Worm (Caenorhabditis elegans) whole organism, L3 larva: Measurements from ENCODE around the gene rom-2.

Experiments used
- R02D3.7 ChIP-seq: fragments of 150-350 bp; optimal IDR thresholded peaks from 2 replicates; lab custom pipeline; 2014; ENCODE audit warnings: missing biosample characterization, missing genetic modification characterization
- ZK546.5 ChIP-seq: sonication (generic microtip); optimal IDR thresholded peaks from 2 replicates; lab custom pipeline; 2017; ENCODE audit warnings: missing biosample characterization, missing genetic modification characterization
- ama-1 ChIP-seq: fragments of 150-350 bp; optimal IDR thresholded peaks from 2 replicates; lab custom pipeline; 2018
- ceh-16 ChIP-seq: sonication (generic microtip); optimal IDR thresholded peaks from 2 replicates; lab custom pipeline; 2017; ENCODE audit warnings: missing biosample characterization, missing genetic modification characterization
- ceh-28 ChIP-seq: fragments of 150-350 bp; optimal IDR thresholded peaks from 2 replicates; lab custom pipeline; 2014; ENCODE audit warnings: missing biosample characterization, missing genetic modification reagents, missing genetic modification characterization
- ceh-82 ChIP-seq: fragments of 150-350 bp; optimal IDR thresholded peaks from 2 replicates; lab custom pipeline; 2014; ENCODE audit warnings: missing biosample characterization, missing genetic modification characterization
- ceh-9 ChIP-seq: sonication (generic microtip); optimal IDR thresholded peaks from 2 replicates; lab custom pipeline; 2018; ENCODE audit warnings: missing biosample characterization, missing genetic modification characterization
- egl-27 ChIP-seq: sonication (generic microtip); optimal IDR thresholded peaks from 4 replicates; lab custom pipeline; 2017; ENCODE audit warnings: missing biosample characterization, missing genetic modification reagents, missing genetic modification characterization
- elt-2 ChIP-seq: sonication (generic microtip); optimal IDR thresholded peaks from 2 replicates; lab custom pipeline; 2016; ENCODE audit warnings: missing genetic modification reagents, mild to moderate bottlenecking, missing genetic modification characterization, missing compliant biosample characterization
- eor-1 ChIP-seq, 2 experiments: fragments of 150-350 bp; optimal IDR thresholded peaks; 2 replicates each; lab custom pipeline; 2014 to 2018; ENCODE audit warnings: missing biosample characterization in 2 of 2, missing genetic modification characterization in 2 of 2
- fkh-10 ChIP-seq: sonication (generic microtip); optimal IDR thresholded peaks from 2 replicates; lab custom pipeline; 2017; ENCODE audit warnings: missing biosample characterization, missing genetic modification reagents, missing genetic modification characterization
- fkh-2 ChIP-seq: fragments of 150-350 bp; optimal IDR thresholded peaks from 2 replicates; lab custom pipeline; 2014; ENCODE audit warnings: missing biosample characterization, missing genetic modification reagents, missing genetic modification characterization
- fos-1 ChIP-seq: fragments of 150-350 bp; optimal IDR thresholded peaks from 2 replicates; lab custom pipeline; 2014; ENCODE audit warnings: missing biosample characterization, missing genetic modification characterization
- lin-15B ChIP-seq: fragments of 150-350 bp; optimal IDR thresholded peaks from 2 replicates; lab custom pipeline; 2014; ENCODE audit warnings: missing biosample characterization, missing genetic modification characterization
- lsy-12 ChIP-seq: sonication (generic microtip); optimal IDR thresholded peaks from 2 replicates; lab custom pipeline; 2016; ENCODE audit warnings: mild to moderate bottlenecking, missing genetic modification characterization, missing compliant biosample characterization
- mdl-1 ChIP-seq: fragments of 150-350 bp; optimal IDR thresholded peaks from 2 replicates; lab custom pipeline; 2014; ENCODE audit warnings: missing biosample characterization, missing genetic modification characterization
- mml-1 ChIP-seq: fragments of 150-350 bp; sonication (generic microtip); optimal IDR thresholded peaks from 3 replicates; lab custom pipeline; 2014; ENCODE audit warnings: missing biosample characterization, missing genetic modification characterization
- nfya-1 ChIP-seq: sonication (generic microtip); optimal IDR thresholded peaks from 2 replicates; lab custom pipeline; 2017; ENCODE audit warnings: missing genetic modification characterization, mild to moderate bottlenecking, missing compliant biosample characterization, antibody characterized with exemption, moderate library complexity; ENCODE audit not compliant: insufficient read depth
- nhr-12 ChIP-seq: fragments of 150-350 bp; optimal IDR thresholded peaks from 2 replicates; lab custom pipeline; 2014; ENCODE audit warnings: missing biosample characterization, missing genetic modification characterization
- nhr-23 ChIP-seq: fragments of 150-350 bp; optimal IDR thresholded peaks from 2 replicates; lab custom pipeline; 2014; ENCODE audit warnings: missing biosample characterization, missing genetic modification reagents, missing genetic modification characterization
- nhr-237 ChIP-seq: fragments of 150-350 bp; optimal IDR thresholded peaks from 2 replicates; lab custom pipeline; 2014; ENCODE audit warnings: missing biosample characterization, missing genetic modification characterization
- nhr-25 ChIP-seq: sonication (generic microtip); optimal IDR thresholded peaks from 2 replicates; lab custom pipeline; 2017; ENCODE audit warnings: missing biosample characterization, missing genetic modification characterization
- nhr-28 ChIP-seq: fragments of 150-350 bp; optimal IDR thresholded peaks from 2 replicates; lab custom pipeline; 2014; ENCODE audit warnings: missing biosample characterization, missing genetic modification characterization
- nhr-43 ChIP-seq: sonication (generic microtip); optimal IDR thresholded peaks from 2 replicates; lab custom pipeline; 2016; ENCODE audit warnings: mild to moderate bottlenecking, missing genetic modification characterization, missing compliant biosample characterization; ENCODE audit not compliant: poor library complexity, severe bottlenecking
- nhr-67 ChIP-seq: fragments of 150-350 bp; optimal IDR thresholded peaks from 2 replicates; lab custom pipeline; 2014; ENCODE audit warnings: missing biosample characterization, missing genetic modification characterization
- nhr-76 ChIP-seq: fragments of 150-350 bp; sonication (generic microtip); optimal IDR thresholded peaks from 5 replicates; lab custom pipeline; 2014; ENCODE audit warnings: missing biosample characterization, missing genetic modification characterization
- pha-4 ChIP-seq: fragments of 150-350 bp; optimal IDR thresholded peaks from 2 replicates; lab custom pipeline; 2014; ENCODE audit warnings: missing biosample characterization, missing genetic modification reagents, missing genetic modification characterization
- pqm-1 ChIP-seq: fragments of 150-350 bp; optimal IDR thresholded peaks from 2 replicates; lab custom pipeline; 2017; ENCODE audit warnings: missing biosample characterization, missing genetic modification characterization, inconsistent platforms
- snpc-4 ChIP-seq: fragments of 150-350 bp; optimal IDR thresholded peaks from 2 replicates; lab custom pipeline; 2014; ENCODE audit warnings: missing biosample characterization, missing genetic modification characterization
- tbx-2 ChIP-seq: sonication (generic microtip); optimal IDR thresholded peaks from 2 replicates; lab custom pipeline; 2016; ENCODE audit warnings: mild to moderate bottlenecking, missing genetic modification characterization, missing compliant biosample characterization
- zag-1 ChIP-seq: fragments of 150-350 bp; optimal IDR thresholded peaks from 2 replicates; lab custom pipeline; 2014; ENCODE audit warnings: missing biosample characterization, missing genetic modification characterization
- ztf-11 ChIP-seq: fragments of 150-350 bp; optimal IDR thresholded peaks from 2 replicates; lab custom pipeline; 2014; ENCODE audit warnings: missing biosample characterization, missing genetic modification characterization
- ztf-4 ChIP-seq: fragments of 150-350 bp; optimal IDR thresholded peaks from 2 replicates; lab custom pipeline; 2014; ENCODE audit warnings: missing biosample characterization, missing genetic modification characterization

rom-2 gene

DNA sequence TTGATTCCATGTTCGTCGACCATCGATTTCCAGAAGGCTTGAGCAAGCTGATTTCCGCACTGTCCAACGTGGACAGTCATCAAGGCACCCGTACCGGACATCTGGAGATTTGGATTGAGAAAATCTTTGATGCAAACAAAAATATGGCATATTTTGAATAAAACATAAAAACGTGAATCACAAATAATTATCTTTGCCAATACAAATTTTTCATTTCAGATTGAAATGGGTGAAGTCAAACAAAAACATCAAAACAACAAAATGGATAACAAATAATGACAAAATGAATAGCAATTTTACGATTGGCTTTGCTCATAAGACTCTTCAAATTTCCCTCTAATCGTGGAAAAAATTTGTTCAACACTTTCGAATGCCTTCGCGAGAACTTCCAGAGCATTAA is 33.6 kb upstream of the rom-2 start, which contains the start of gene tbg-1:
Gene tbg-1, minus strand, starts transcription at position 101 of the 400 bp plus-strand sequence.
- TF ChIP-seq pqm-1 (tag; lab: Kevin White, UChicago) (no peak), nhr-12 (tag; lab: Kevin White, UChicago) (no peak), mdl-1 (tag; lab: Kevin White, UChicago) (no peak), zag-1 (tag; lab: Kevin White, UChicago) (no peak), ceh-16 (tag; lab: Kevin White, UChicago) (no peak), eor-1 (tag; optimal IDR thresholded peaks at IDR 0.05; lab: Kevin White, UChicago) (no peak), R02D3.7 (tag; lab: Kevin White, UChicago) (no peak), nhr-67 (tag; lab: Kevin White, UChicago) (no peak), ama-1 (lab: Kevin White, UChicago) (no peak), ceh-28 (no peak), ztf-11 (tag; lab: Kevin White, UChicago) (no peak), ceh-9 (tag; lab: Kevin White, UChicago) (no peak), lin-15B (tag; lab: Kevin White, UChicago) (no peak), fos-1 (no peak), ceh-82 (tag; lab: Kevin White, UChicago) (no peak), snpc-4 (tag; lab: Kevin White, UChicago) (no peak)

- TF ChIP-seq ceh-82 (tag; lab: Kevin White, UChicago), result no peak
- no peak for TF ChIP-seq fkh-2 (tag; lab: Kevin White, UChicago)
- no peak for TF ChIP-seq nhr-43 (tag; lab: Kevin White, UChicago)
- no peak for TF ChIP-seq nhr-23 (tag; lab: Kevin White, UChicago)
- TF ChIP-seq pqm-1 (tag; lab: Kevin White, UChicago), result no peak
- TF ChIP-seq pha-4 (tag; lab: Kevin White, UChicago), result no peak
- TF ChIP-seq nhr-28, result no peak
- no peak for TF ChIP-seq snpc-4 (tag; lab: Kevin White, UChicago)
- no peak for TF ChIP-seq mml-1
- no peak for TF ChIP-seq fkh-10 (GFP tag; lab: Kevin White, UChicago)
- TF ChIP-seq ZK546.5 (tag; lab: Kevin White, UChicago), result no peak
- TF ChIP-seq zag-1 (tag; lab: Kevin White, UChicago), result no peak
- no peak for TF ChIP-seq eor-1 (tag; optimal IDR thresholded peaks at IDR 0.05; lab: Kevin White, UChicago)
- peak; percentile 56 for TF ChIP-seq ama-1 (lab: Kevin White, UChicago)
- TF ChIP-seq ztf-4, result peak; percentile 43
- TF ChIP-seq ztf-11 (tag; lab: Kevin White, UChicago), result no peak
- TF ChIP-seq nhr-237 (tag; lab: Kevin White, UChicago), result no peak
- no peak for TF ChIP-seq nhr-76 (tag; lab: Kevin White, UChicago)
- no peak for TF ChIP-seq lin-15B (tag; lab: Kevin White, UChicago)
- no peak for TF ChIP-seq nfya-1 (tag; lab: Kevin White, UChicago)
- TF ChIP-seq mdl-1 (tag; lab: Kevin White, UChicago), result no peak
- TF ChIP-seq nhr-67 (tag; lab: Kevin White, UChicago), result no peak
- TF ChIP-seq lsy-12 (tag; lab: Kevin White, UChicago), result peak; percentile 13
- no peak for TF ChIP-seq nhr-25
Observed at ce11 chrIII:9626602-9627001, 31.1 kb upstream of the rom-2 start.

DNA sequence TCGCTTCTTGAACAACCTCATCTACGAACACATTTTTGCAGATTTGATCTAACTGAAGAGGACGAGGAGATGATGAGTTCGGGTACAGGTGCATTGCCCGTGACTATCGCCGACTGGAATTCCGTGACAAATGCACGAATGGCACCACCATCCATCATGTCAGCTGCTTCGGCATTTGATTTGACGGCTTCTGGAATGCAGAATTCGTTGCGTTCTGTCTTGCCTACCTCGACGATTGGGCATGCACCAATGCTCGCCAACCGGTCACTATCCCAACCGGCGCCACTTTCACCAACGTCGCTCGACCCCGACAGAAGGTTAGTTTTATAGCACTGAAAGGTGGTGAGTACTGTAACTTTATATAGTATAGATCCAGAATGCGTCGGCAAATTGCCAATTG is 28.0 kb upstream of the rom-2 start:
- TF ChIP-seq pha-4 (tag; lab: Kevin White, UChicago) (no peak), nhr-67 (tag; lab: Kevin White, UChicago) (no peak), tbx-2 (no peak), nhr-76 (tag; lab: Kevin White, UChicago) (no peak), egl-27 (tag; lab: Kevin White, UChicago) (no peak), ceh-28 (no peak), pqm-1 (tag; lab: Kevin White, UChicago) (no peak), fkh-10 (GFP tag; lab: Kevin White, UChicago) (no peak), ztf-11 (tag; lab: Kevin White, UChicago) (no peak)

DNA sequence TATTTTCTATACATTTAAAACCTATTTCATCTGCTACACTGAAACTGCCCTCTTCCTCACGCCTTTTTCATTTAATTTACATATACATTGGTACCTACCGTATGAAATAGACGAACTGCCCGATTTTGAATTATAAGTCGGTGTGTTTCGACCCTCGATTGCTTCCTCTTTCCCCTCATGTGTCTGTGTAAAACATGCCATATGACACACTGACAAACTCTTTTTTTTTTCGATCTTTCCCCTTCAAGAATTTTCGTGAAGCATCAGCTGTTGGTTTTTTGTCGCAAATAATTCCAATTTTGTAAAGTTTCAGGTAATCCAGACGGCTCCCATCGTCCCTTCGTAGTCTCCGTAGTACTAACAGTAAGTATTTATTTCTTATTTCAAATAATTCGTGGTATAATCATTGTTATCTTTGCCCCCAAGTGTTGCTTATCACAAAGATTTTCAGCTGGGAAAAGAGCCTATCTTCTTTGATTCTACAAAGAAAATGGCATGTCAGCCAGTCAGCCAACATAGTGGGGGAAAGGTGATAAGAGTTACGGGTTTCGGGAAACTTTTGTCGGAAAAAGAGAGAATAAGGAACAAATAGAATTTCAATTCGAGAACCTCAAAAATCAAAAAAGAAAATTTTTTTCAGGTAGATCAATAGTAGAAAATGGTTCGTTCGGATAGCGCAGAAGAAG is 26.5 kb upstream of the rom-2 start:
- TF ChIP-seq egl-27 (tag; lab: Kevin White, UChicago) (no peak), nhr-76 (tag; lab: Kevin White, UChicago) (no peak), nhr-67 (tag; lab: Kevin White, UChicago) (no peak), ama-1 (lab: Kevin White, UChicago) (peak; percentile 54), pqm-1 (tag; lab: Kevin White, UChicago) (peak; percentile 63), pha-4 (tag; lab: Kevin White, UChicago) (peak; percentile 23), eor-1 (tag; optimal IDR thresholded peaks at IDR 0.05; lab: Kevin White, UChicago) (no peak), elt-2 (tag; lab: Kevin White, UChicago) (peak; percentile 91)
